Fruit fly (Drosophila melanogaster) whole organism, embryonic: Measurements from ENCODE around the gene SCAR.

ENCODE experiments used
- Ada2b ChIP-seq: fragments of 200-800 bp; sonication (Bioruptor generic); IDR thresholded peaks from 2 replicates; pipeline ENCODE4 v1.3.6; 2022; ENCODE audit warnings: missing biosample characterization, missing genetic modification characterization
- Atf3 ChIP-seq: fragments of 200-800 bp; sonication (Bioruptor generic); optimal IDR thresholded peaks from 3 replicates; lab custom pipeline; 2016; ENCODE audit warnings: missing biosample characterization, missing genetic modification characterization
- CG11695 ChIP-seq: fragments of 200-800 bp; sonication (Bioruptor generic); IDR thresholded peaks from 3 replicates; pipeline ENCODE4 v1.3.6; 2022; ENCODE audit warnings: missing biosample characterization, missing genetic modification characterization
- CG12219 ChIP-seq: fragments of 200-800 bp; sonication (Bioruptor generic); optimal IDR thresholded peaks from 3 replicates; lab custom pipeline; 2018; ENCODE audit warnings: missing biosample characterization, mild to moderate bottlenecking, missing genetic modification characterization
- CG13624 ChIP-seq: fragments of 200-800 bp; sonication (Bioruptor generic); optimal IDR thresholded peaks from 2 replicates; lab custom pipeline; 2016; ENCODE audit warnings: missing biosample characterization, missing genetic modification characterization
- CG13775 ChIP-seq: fragments of 200-800 bp; sonication (Bioruptor generic); optimal IDR thresholded peaks from 3 replicates; lab custom pipeline; 2017; ENCODE audit warnings: missing biosample characterization, mild to moderate bottlenecking, missing genetic modification characterization
- CG15073 ChIP-seq: fragments of 200-800 bp; sonication (Bioruptor generic); optimal IDR thresholded peaks from 2 replicates; lab custom pipeline; 2016; ENCODE audit warnings: missing biosample characterization, missing genetic modification characterization
- CG1602 ChIP-seq: fragments of 200-800 bp; sonication (Bioruptor generic); optimal IDR thresholded peaks from 3 replicates; lab custom pipeline; 2016; ENCODE audit warnings: missing biosample characterization, missing genetic modification characterization
- CG16779 ChIP-seq: fragments of 200-800 bp; sonication (Bioruptor generic); IDR thresholded peaks from 2 replicates; pipeline ENCODE4 v1.3.6; 2022; ENCODE audit warnings: missing biosample characterization, missing genetic modification characterization
- CG16813 ChIP-seq: fragments of 200-800 bp; sonication (Bioruptor generic); IDR thresholded peaks from 3 replicates; pipeline ENCODE4 v1.3.6; 2022; ENCODE audit warnings: missing biosample characterization, missing genetic modification characterization; ENCODE audit not compliant: partially characterized antibody
- CG17385 ChIP-seq: fragments of 200-800 bp; sonication (Bioruptor generic); optimal IDR thresholded peaks from 3 replicates; lab custom pipeline; 2018; ENCODE audit warnings: missing biosample characterization, mild to moderate bottlenecking, missing genetic modification characterization
- CG2875 ChIP-seq: fragments of 200-800 bp; sonication (Bioruptor generic); optimal IDR thresholded peaks from 2 replicates; lab custom pipeline; 2017; ENCODE audit warnings: missing biosample characterization, mild to moderate bottlenecking, missing genetic modification characterization, missing genetic modification reagents
- CG2889 ChIP-seq: fragments of 200-800 bp; sonication (Bioruptor generic); IDR thresholded peaks from 3 replicates; pipeline ENCODE4 v1.3.6; 2022; ENCODE audit warnings: missing biosample characterization, missing genetic modification characterization
- CG34376 ChIP-seq: fragments of 200-800 bp; sonication (Bioruptor generic); optimal IDR thresholded peaks from 2 replicates; lab custom pipeline; 2018; ENCODE audit warnings: missing biosample characterization, mild to moderate bottlenecking, missing genetic modification characterization
- CG3726 ChIP-seq: fragments of 200-800 bp; sonication (Bioruptor generic); IDR thresholded peaks from 3 replicates; pipeline ENCODE4, ENCODE4 v1.3.6; 2022; ENCODE audit warnings: missing biosample characterization, missing genetic modification characterization
- CG3838 ChIP-seq: fragments of 200-800 bp; sonication (Bioruptor generic); optimal IDR thresholded peaks from 3 replicates; lab custom pipeline; 2016; ENCODE audit warnings: missing biosample characterization, missing genetic modification characterization
- CG4360 ChIP-seq: fragments of 200-800 bp; sonication (Bioruptor generic); IDR thresholded peaks from 2 replicates; pipeline ENCODE4 v1.3.6; 2022; ENCODE audit warnings: missing biosample characterization, missing genetic modification characterization
- CG4404 ChIP-seq: fragments of 200-800 bp; sonication (Bioruptor generic); IDR thresholded peaks from 2 replicates; pipeline ENCODE4 v1.3.6; 2022; ENCODE audit warnings: missing biosample characterization, missing genetic modification characterization
- CG4730 ChIP-seq: fragments of 200-800 bp; sonication (Bioruptor generic); IDR thresholded peaks from 2 replicates; pipeline ENCODE4 v1.3.6; 2022; ENCODE audit warnings: missing biosample characterization, missing genetic modification characterization
- CG6683 ChIP-seq: fragments of 200-800 bp; sonication (Bioruptor generic); optimal IDR thresholded peaks from 2 replicates; lab custom pipeline; 2017; ENCODE audit warnings: missing biosample characterization, mild to moderate bottlenecking, missing genetic modification characterization, missing genetic modification reagents
- CG7745 ChIP-seq: fragments of 200-800 bp; sonication (Bioruptor generic); optimal IDR thresholded peaks from 2 replicates; lab custom pipeline; 2018; ENCODE audit warnings: missing biosample characterization, mild to moderate bottlenecking, missing genetic modification characterization, moderate library complexity
- CG7786 ChIP-seq: fragments of 200-800 bp; sonication (Bioruptor generic); optimal IDR thresholded peaks from 2 replicates; lab custom pipeline; 2016; ENCODE audit warnings: missing biosample characterization, missing genetic modification characterization
- CG7963 ChIP-seq: fragments of 200-800 bp; sonication (Bioruptor generic); IDR thresholded peaks from 3 replicates; pipeline ENCODE4 v1.3.6; 2022; ENCODE audit warnings: missing biosample characterization, missing genetic modification characterization; ENCODE audit not compliant: partially characterized antibody
- CG8944 ChIP-seq: fragments of 200-800 bp; sonication (Bioruptor generic); optimal IDR thresholded peaks from 3 replicates; lab custom pipeline; 2016; ENCODE audit warnings: missing biosample characterization, missing genetic modification characterization
- CG9609 ChIP-seq: fragments of 200-800 bp; sonication (Bioruptor generic); optimal IDR thresholded peaks from 3 replicates; lab custom pipeline; 2016; ENCODE audit warnings: missing biosample characterization, missing genetic modification characterization
- CG9876 ChIP-seq: fragments of 200-800 bp; sonication (Bioruptor generic); optimal IDR thresholded peaks from 2 replicates; lab custom pipeline; 2016; ENCODE audit warnings: missing biosample characterization, missing genetic modification characterization
- CG9932 ChIP-seq: fragments of 200-800 bp; sonication (Bioruptor generic); IDR thresholded peaks from 2 replicates; pipeline ENCODE4 v1.3.6; 2022; ENCODE audit warnings: missing biosample characterization, missing genetic modification characterization
- CTCF ChIP-seq: fragments of 200-800 bp; sonication (Bioruptor generic); optimal IDR thresholded peaks from 2 replicates; lab custom pipeline; 2017; ENCODE audit warnings: missing biosample characterization, mild to moderate bottlenecking, missing genetic modification characterization, moderate library complexity
- Chrac-16 ChIP-seq: fragments of 200-800 bp; sonication (Bioruptor generic); optimal IDR thresholded peaks from 3 replicates; lab custom pipeline; 2016; ENCODE audit warnings: missing biosample characterization, missing genetic modification characterization
- CrebB ChIP-seq: fragments of 200-800 bp; sonication (Bioruptor generic); optimal IDR thresholded peaks from 3 replicates; lab custom pipeline; 2018; ENCODE audit warnings: missing biosample characterization, mild to moderate bottlenecking, missing genetic modification characterization
- D19A ChIP-seq: fragments of 200-800 bp; optimal IDR thresholded peaks from 3 replicates; lab custom pipeline; 2019; ENCODE audit warnings: missing biosample characterization, mild to moderate bottlenecking, missing genetic modification characterization, moderate library complexity
- Dip3 ChIP-seq: fragments of 200-800 bp; sonication (Bioruptor generic); optimal IDR thresholded peaks from 3 replicates; lab custom pipeline; 2016; ENCODE audit warnings: missing biosample characterization, missing genetic modification characterization
- Fer2 ChIP-seq: fragments of 200-800 bp; sonication (Bioruptor generic); optimal IDR thresholded peaks from 2 replicates; lab custom pipeline; 2018; ENCODE audit warnings: missing biosample characterization, mild to moderate bottlenecking, missing genetic modification characterization, moderate library complexity
- Lpt ChIP-seq: fragments of >200 bp; optimal IDR thresholded peaks from 2 replicates; lab custom pipeline; 2018; ENCODE audit warnings: missing biosample characterization, missing genetic modification characterization
- MTF-1 ChIP-seq: fragments of 200-800 bp; sonication (Bioruptor generic); optimal IDR thresholded peaks from 2 replicates; lab custom pipeline; 2018; ENCODE audit warnings: missing biosample characterization, mild to moderate bottlenecking, missing genetic modification characterization, borderline replicate concordance
- Neu2 ChIP-seq: fragments of 200-800 bp; sonication (Bioruptor generic); optimal IDR thresholded peaks from 3 replicates; lab custom pipeline; 2016; ENCODE audit warnings: missing biosample characterization, missing genetic modification characterization, borderline replicate concordance
- Nf-YC ChIP-seq: fragments of 200-800 bp; optimal IDR thresholded peaks from 3 replicates; lab custom pipeline; 2019; ENCODE audit warnings: missing biosample characterization, mild to moderate bottlenecking, missing genetic modification characterization, moderate library complexity
- Six4 ChIP-seq: fragments of 200-800 bp; sonication (Bioruptor generic); optimal IDR thresholded peaks from 2 replicates; lab custom pipeline; 2016; ENCODE audit warnings: missing biosample characterization, missing genetic modification characterization
- Sry-δ ChIP-seq: fragments of 200-800 bp; sonication (Bioruptor generic); optimal IDR thresholded peaks from 2 replicates; lab custom pipeline; 2016; ENCODE audit warnings: missing biosample characterization, missing genetic modification characterization
- ato ChIP-seq: fragments of 200-800 bp; sonication (Bioruptor generic); IDR thresholded peaks from 2 replicates; pipeline ENCODE4 v1.3.6; 2022; ENCODE audit warnings: missing biosample characterization, missing genetic modification characterization; ENCODE audit not compliant: partially characterized antibody
- cad ChIP-seq: fragments of >200 bp; optimal IDR thresholded peaks from 2 replicates; lab custom pipeline; 2017; ENCODE audit warnings: missing biosample characterization, missing genetic modification characterization
- dm ChIP-seq: fragments of 200-800 bp; sonication (Bioruptor generic); optimal IDR thresholded peaks from 3 replicates; lab custom pipeline; 2016; ENCODE audit warnings: missing biosample characterization, missing genetic modification characterization
- jigr1 ChIP-seq: fragments of 200-800 bp; sonication (Bioruptor generic); IDR thresholded peaks from 3 replicates; pipeline ENCODE4 v1.3.6; 2022; ENCODE audit warnings: missing biosample characterization, missing genetic modification characterization
- jing ChIP-seq: fragments of 200-800 bp; sonication (Bioruptor generic); optimal IDR thresholded peaks from 2 replicates; lab custom pipeline; 2018; ENCODE audit warnings: missing biosample characterization, mild to moderate bottlenecking, missing genetic modification characterization
- kay ChIP-seq: fragments of 200-800 bp; sonication (Bioruptor generic); optimal IDR thresholded peaks from 2 replicates; lab custom pipeline; 2016; ENCODE audit warnings: missing biosample characterization, missing genetic modification characterization
- lmd ChIP-seq: fragments of 200-800 bp; sonication (Bioruptor generic); IDR thresholded peaks from 2 replicates; pipeline ENCODE4 v1.3.6; 2022; ENCODE audit warnings: missing biosample characterization, missing genetic modification characterization
- mirr ChIP-seq: fragments of 200-800 bp; sonication (Bioruptor generic); optimal IDR thresholded peaks from 3 replicates; lab custom pipeline; 2018; ENCODE audit warnings: missing biosample characterization, mild to moderate bottlenecking, missing genetic modification characterization
- nom ChIP-seq: fragments of 200-800 bp; sonication (Bioruptor generic); optimal IDR thresholded peaks from 2 replicates; lab custom pipeline; 2017; ENCODE audit warnings: missing biosample characterization, missing genetic modification characterization, mild to moderate bottlenecking, moderate library complexity, missing genetic modification reagents
- prd ChIP-seq, 3 experiments: fragments of >200 bp in 2 of 3; fragments of 200-800 bp in 1 of 3; sonication (Bioruptor generic) in 1 of 3; optimal IDR thresholded peaks in 2 of 3; IDR thresholded peaks in 1 of 3; 2 replicates in 2 of 3; 3 replicates in 1 of 3; pipeline versions ENCODE4 v1.3.6 to Lab custom; 2017 to 2022; ENCODE audit warnings: missing biosample characterization in 1 of 3, missing genetic modification characterization in 1 of 3
- slou ChIP-seq: fragments of 200-800 bp; sonication (Bioruptor generic); optimal IDR thresholded peaks from 3 replicates; lab custom pipeline; 2016; ENCODE audit warnings: missing biosample characterization, missing genetic modification characterization
- sob ChIP-seq: fragments of 200-800 bp; sonication (Bioruptor generic); IDR thresholded peaks from 2 replicates; pipeline ENCODE4 v1.3.6; 2022; ENCODE audit warnings: missing biosample characterization, missing genetic modification characterization
- tap ChIP-seq: fragments of 200-800 bp; optimal IDR thresholded peaks from 3 replicates; lab custom pipeline; 2019; ENCODE audit warnings: missing biosample characterization, mild to moderate bottlenecking, missing genetic modification characterization, moderate library complexity
- unc-4 ChIP-seq: fragments of 200-800 bp; sonication (Bioruptor generic); IDR thresholded peaks from 2 replicates; pipeline ENCODE4 v1.3.6; 2022; ENCODE audit warnings: missing biosample characterization, missing genetic modification characterization; ENCODE audit not compliant: partially characterized antibody

Gene SCAR

dm6 chr2L:10964493-10964892 is 12.1 kb upstream of the SCAR start (continued):
- TF ChIP-seq CG17385 (GFP tag; lab: Kevin White, UChicago) (no peak), CG12219 (GFP tag; lab: Kevin White, UChicago) (no peak), CG9932 (GFP tag; lab: Robert Waterston, UW) (no peak; the same call in 1 of the 2 replicates), CG2875 (GFP tag; lab: Kevin White, UChicago) (no peak), D19A (no peak), CG11695 (GFP tag; lab: Robert Waterston, UW) (no peak), lmd (GFP tag; lab: Robert Waterston, UW) (no peak), kay (GFP tag; lab: Kevin White, UChicago) (peak; percentile 31), CG15073 (GFP tag; lab: Kevin White, UChicago) (no peak), Chrac-16 (no peak), CG9609 (GFP tag; lab: Kevin White, UChicago) (no peak), Ada2b (GFP tag; lab: Robert Waterston, UW) (no peak), CTCF (peak; percentile 75), Lpt (GFP tag; lab: Kevin White, UChicago) (no peak), unc-4 (GFP tag; lab: Robert Waterston, UW) (no peak), CG16779 (GFP tag; lab: Robert Waterston, UW) (no peak), cad (no peak), Six4 (GFP tag; lab: Kevin White, UChicago) (no peak), CG9876 (no peak), dm (peak; percentile 4), CG8944 (GFP tag; lab: Kevin White, UChicago) (no peak), CG7786 (no peak), Fer2 (tag; lab: Kevin White, UChicago) (no peak), Neu2 (GFP tag; lab: Kevin White, UChicago) (no peak), jigr1 (GFP tag; lab: Robert Waterston, UW) (no peak), CG7745 (no peak), CG4404 (GFP tag; lab: Robert Waterston, UW) (no peak), CG13624 (GFP tag; lab: Kevin White, UChicago) (no peak), Sry-δ (GFP tag; lab: Kevin White, UChicago) (no peak), Atf3 (GFP tag; lab: Kevin White, UChicago) (no peak), CG3726 (no peak), CG2889 (GFP tag; lab: Robert Waterston, UW) (no peak), sob (GFP tag; lab: Robert Waterston, UW) (no peak), CG7963 (no peak), CrebB (no peak), CG34376 (GFP tag; lab: Kevin White, UChicago) (no peak), nom (no peak), CG3838 (GFP tag; lab: Kevin White, UChicago) (no peak), prd (optimal IDR thresholded peaks at IDR 0.05; lab: Kevin White, UChicago) (no peak), prd (GFP tag; IDR thresholded peaks at IDR 0.05; lab: Robert Waterston, UW) (no peak), CG16813 (no peak), CG4730 (GFP tag; lab: Robert Waterston, UW) (no peak), Nf-YC (no peak), Dip3 (GFP tag; lab: Kevin White, UChicago) (no peak), CG1602 (GFP tag; lab: Kevin White, UChicago) (no peak), jing (GFP tag; lab: Kevin White, UChicago) (no peak), slou (no peak), CG6683 (GFP tag; lab: Kevin White, UChicago) (no peak), CG13775 (GFP tag; lab: Kevin White, UChicago) (no peak), ato (GFP tag; lab: Robert Waterston, UW) (no peak), MTF-1 (GFP tag; lab: Kevin White, UChicago) (no peak), tap (tag; lab: Kevin White, UChicago) (no peak), mirr (no peak), CG4360 (0 out of 2 replicates have a peak, but pooled peaks have one; percentile 22)
